Fruit fly (Drosophila melanogaster) whole organism, embryonic: ENCODE measurements around the gene Ctr1B.

ENCODE experiments used
- B-H1 ChIP-seq: fragments of 200-800 bp; sonication (Bioruptor generic); IDR thresholded peaks from 3 replicates; pipeline ENCODE4 v1.3.6; 2022; ENCODE audit warnings: missing biosample characterization, missing genetic modification characterization
- BEAF-32 ChIP-seq: fragments of 200-800 bp; sonication (Bioruptor generic); optimal IDR thresholded peaks from 3 replicates; lab custom pipeline; 2017; ENCODE audit warnings: missing biosample characterization, missing genetic modification characterization, mild to moderate bottlenecking, moderate library complexity, missing genetic modification reagents
- CG10147 ChIP-seq: fragments of 200-800 bp; sonication (Bioruptor generic); optimal IDR thresholded peaks from 2 replicates; lab custom pipeline; 2019; ENCODE audit warnings: missing biosample characterization, mild to moderate bottlenecking, missing genetic modification characterization, moderate library complexity
- CG1024 ChIP-seq: fragments of 200-800 bp; sonication (Bioruptor generic); IDR thresholded peaks from 2 replicates; pipeline ENCODE4 v1.3.6; 2022; ENCODE audit warnings: missing biosample characterization, missing genetic modification characterization
- CG11456 ChIP-seq: fragments of 200-800 bp; sonication (Bioruptor generic); IDR thresholded peaks from 3 replicates; pipeline ENCODE4 v1.3.6; 2022; ENCODE audit warnings: missing biosample characterization, missing genetic modification characterization
- CG13775 ChIP-seq: fragments of 200-800 bp; sonication (Bioruptor generic); optimal IDR thresholded peaks from 3 replicates; lab custom pipeline; 2017; ENCODE audit warnings: missing biosample characterization, mild to moderate bottlenecking, missing genetic modification characterization
- CG15514 ChIP-seq: fragments of 200-800 bp; sonication (Bioruptor generic); optimal IDR thresholded peaks from 3 replicates; lab custom pipeline; 2017; ENCODE audit warnings: missing biosample characterization, missing genetic modification characterization, mild to moderate bottlenecking, moderate library complexity, missing genetic modification reagents
- CG1603 ChIP-seq: fragments of 200-800 bp; sonication (Bioruptor generic); optimal IDR thresholded peaks from 2 replicates; lab custom pipeline; 2019; ENCODE audit warnings: missing biosample characterization, mild to moderate bottlenecking, missing genetic modification characterization, moderate library complexity
- CG17361 ChIP-seq: fragments of 200-800 bp; sonication (Bioruptor generic); IDR thresholded peaks from 3 replicates; pipeline ENCODE4 v1.3.6; 2022; ENCODE audit warnings: missing biosample characterization, missing genetic modification characterization
- CG17829 ChIP-seq: fragments of 200-800 bp; optimal IDR thresholded peaks from 2 replicates; lab custom pipeline; 2019; ENCODE audit warnings: missing biosample characterization, mild to moderate bottlenecking, missing genetic modification characterization, moderate library complexity
- CG32772 ChIP-seq: fragments of 200-800 bp; sonication (Bioruptor generic); IDR thresholded peaks from 2 replicates; pipeline ENCODE4 v1.3.6; 2022; ENCODE audit warnings: missing biosample characterization, missing genetic modification characterization
- CG33213 ChIP-seq: fragments of 200-800 bp; sonication (Bioruptor generic); optimal IDR thresholded peaks from 3 replicates; lab custom pipeline; 2016; ENCODE audit warnings: missing biosample characterization, missing genetic modification characterization
- CG3407 ChIP-seq: fragments of 200-800 bp; sonication (Bioruptor generic); optimal IDR thresholded peaks from 2 replicates; lab custom pipeline; 2018; ENCODE audit warnings: missing biosample characterization, mild to moderate bottlenecking, missing genetic modification characterization
- CG34376 ChIP-seq: fragments of 200-800 bp; sonication (Bioruptor generic); optimal IDR thresholded peaks from 2 replicates; lab custom pipeline; 2018; ENCODE audit warnings: missing biosample characterization, mild to moderate bottlenecking, missing genetic modification characterization
- CG4328 ChIP-seq: fragments of 200-800 bp; sonication (Bioruptor generic); optimal IDR thresholded peaks from 3 replicates; lab custom pipeline; 2017; ENCODE audit warnings: missing biosample characterization, missing genetic modification reagents, missing genetic modification characterization
- CG5953 ChIP-seq: fragments of 200-800 bp; sonication (Bioruptor generic); IDR thresholded peaks from 2 replicates; pipeline ENCODE4 v1.3.6; 2022; ENCODE audit warnings: missing biosample characterization, missing genetic modification characterization
- CG7357 ChIP-seq: fragments of 200-800 bp; sonication (Bioruptor generic); IDR thresholded peaks from 3 replicates; pipeline ENCODE4 v1.3.6; 2022; ENCODE audit warnings: missing biosample characterization, missing genetic modification characterization
- Doc3 ChIP-seq: fragments of 200-800 bp; sonication (Bioruptor generic); IDR thresholded peaks from 3 replicates; pipeline ENCODE4 v1.3.6; 2022; ENCODE audit warnings: missing biosample characterization, missing genetic modification characterization; ENCODE audit not compliant: partially characterized antibody
- HmgD ChIP-seq: fragments of 200-800 bp; sonication (Bioruptor generic); optimal IDR thresholded peaks from 3 replicates; lab custom pipeline; 2016; ENCODE audit warnings: missing biosample characterization, missing genetic modification characterization
- Hr51 ChIP-seq, 2 experiments: fragments of 200-800 bp; sonication (Bioruptor generic); optimal IDR thresholded peaks; 2 replicates in 1 of 2; 3 replicates in 1 of 2; lab custom pipeline; 2016 to 2018; ENCODE audit warnings: missing biosample characterization in 2 of 2, missing genetic modification characterization in 2 of 2, mild to moderate bottlenecking in 1 of 2, moderate library complexity in 1 of 2
- NC2α ChIP-seq: fragments of 200-800 bp; sonication (Bioruptor generic); optimal IDR thresholded peaks from 2 replicates; lab custom pipeline; 2016; ENCODE audit warnings: missing biosample characterization, missing genetic modification characterization
- Ravus ChIP-seq: fragments of 200-800 bp; sonication (Bioruptor generic); IDR thresholded peaks from 2 replicates; pipeline ENCODE4 v1.3.6; 2022; ENCODE audit warnings: missing biosample characterization, missing genetic modification characterization
- Sin3A ChIP-seq: fragments of >200 bp; optimal IDR thresholded peaks from 2 replicates; lab custom pipeline; 2018
- Sox100B ChIP-seq: fragments of 200-800 bp; sonication (Bioruptor generic); optimal IDR thresholded peaks from 3 replicates; lab custom pipeline; 2018; ENCODE audit warnings: missing biosample characterization, mild to moderate bottlenecking, missing genetic modification characterization
- Taf1 ChIP-seq: fragments of 200-800 bp; sonication (Bioruptor generic); IDR thresholded peaks from 2 replicates; pipeline ENCODE4 v1.3.6; 2022; ENCODE audit warnings: missing biosample characterization, missing genetic modification characterization
- ase ChIP-seq: fragments of 200-800 bp; sonication (Bioruptor generic); IDR thresholded peaks from 3 replicates; pipeline ENCODE4 v1.3.6; 2022; ENCODE audit warnings: missing biosample characterization, missing genetic modification characterization
- ato ChIP-seq: fragments of 200-800 bp; sonication (Bioruptor generic); IDR thresholded peaks from 2 replicates; pipeline ENCODE4 v1.3.6; 2022; ENCODE audit warnings: missing biosample characterization, missing genetic modification characterization; ENCODE audit not compliant: partially characterized antibody
- cg ChIP-seq: fragments of 200-800 bp; sonication (Bioruptor generic); optimal IDR thresholded peaks from 3 replicates; lab custom pipeline; 2019; ENCODE audit warnings: missing biosample characterization, mild to moderate bottlenecking, missing genetic modification characterization, moderate library complexity
- chif ChIP-seq, 2 experiments: fragments of 200-800 bp; sonication (Bioruptor generic); optimal IDR thresholded peaks; 3 replicates each; lab custom pipeline; 2016; ENCODE audit warnings: missing biosample characterization in 2 of 2, missing genetic modification characterization in 2 of 2
- ci ChIP-seq: fragments of 200-800 bp; sonication (Bioruptor generic); IDR thresholded peaks from 3 replicates; pipeline ENCODE4 v1.3.6; 2022; ENCODE audit warnings: missing biosample characterization, missing genetic modification characterization
- cwo ChIP-seq: fragments of 200-800 bp; sonication (Bioruptor generic); optimal IDR thresholded peaks from 3 replicates; lab custom pipeline; 2017; ENCODE audit warnings: missing biosample characterization, missing genetic modification characterization, mild to moderate bottlenecking, moderate library complexity, missing genetic modification reagents
- emc ChIP-seq: fragments of 200-800 bp; sonication (Bioruptor generic); optimal IDR thresholded peaks from 2 replicates; lab custom pipeline; 2016; ENCODE audit warnings: missing biosample characterization, missing genetic modification characterization
- fd96Cb ChIP-seq: fragments of 200-800 bp; sonication (Bioruptor generic); optimal IDR thresholded peaks from 2 replicates; lab custom pipeline; 2018; ENCODE audit warnings: missing biosample characterization, mild to moderate bottlenecking, missing genetic modification characterization, moderate library complexity
- gsb-n ChIP-seq: fragments of 200-800 bp; sonication (Bioruptor generic); optimal IDR thresholded peaks from 3 replicates; lab custom pipeline; 2018; ENCODE audit warnings: missing biosample characterization, mild to moderate bottlenecking, missing genetic modification characterization
- knrl ChIP-seq: fragments of 200-800 bp; sonication (Bioruptor generic); IDR thresholded peaks from 3 replicates; pipeline ENCODE4 v1.3.6; 2022; ENCODE audit warnings: missing biosample characterization, missing genetic modification characterization; ENCODE audit not compliant: partially characterized antibody
- lab ChIP-seq: fragments of 200-800 bp; sonication (Bioruptor generic); optimal IDR thresholded peaks from 3 replicates; lab custom pipeline; 2017; ENCODE audit warnings: missing biosample characterization, missing genetic modification characterization, mild to moderate bottlenecking, moderate library complexity, missing genetic modification reagents
- lov ChIP-seq, 2 experiments: fragments of 200-800 bp in 1 of 2; fragments of >200 bp in 1 of 2; sonication (Bioruptor generic) in 1 of 2; IDR thresholded peaks in 1 of 2; optimal IDR thresholded peaks in 1 of 2; 2 replicates in 1 of 2; 3 replicates in 1 of 2; pipeline versions ENCODE4 v1.3.6 to Lab custom; 2017 to 2022; ENCODE audit warnings: missing biosample characterization in 1 of 2, missing genetic modification characterization in 1 of 2
- nerfin-1 ChIP-seq: fragments of 200-800 bp; sonication (Bioruptor generic); optimal IDR thresholded peaks from 3 replicates; lab custom pipeline; 2019; ENCODE audit warnings: missing biosample characterization, mild to moderate bottlenecking, missing genetic modification characterization, moderate library complexity
- org-1 ChIP-seq: fragments of 200-800 bp; sonication (Bioruptor generic); optimal IDR thresholded peaks from 2 replicates; lab custom pipeline; 2017; ENCODE audit warnings: missing biosample characterization, missing genetic modification characterization
- pfk ChIP-seq: fragments of 200-800 bp; sonication (Bioruptor generic); optimal IDR thresholded peaks from 2 replicates; lab custom pipeline; 2018; ENCODE audit warnings: missing biosample characterization, mild to moderate bottlenecking, missing genetic modification characterization, moderate library complexity
- pum ChIP-seq: fragments of 200-800 bp; sonication (Bioruptor generic); optimal IDR thresholded peaks from 2 replicates; lab custom pipeline; 2016; ENCODE audit warnings: missing biosample characterization, missing genetic modification characterization
- pzg ChIP-seq: fragments of 200-800 bp; sonication (Bioruptor generic); optimal IDR thresholded peaks from 3 replicates; lab custom pipeline; 2018; ENCODE audit warnings: missing biosample characterization, mild to moderate bottlenecking, missing genetic modification characterization, moderate library complexity
- run ChIP-seq: fragments of 200-800 bp; sonication (Bioruptor generic); optimal IDR thresholded peaks from 3 replicates; lab custom pipeline; 2018; ENCODE audit warnings: missing biosample characterization, mild to moderate bottlenecking, missing genetic modification characterization
- sc ChIP-seq, 3 experiments: fragments of >200 bp in 2 of 3; fragments of 200-800 bp in 1 of 3; sonication (Bioruptor generic) in 1 of 3; optimal IDR thresholded peaks; 2 replicates in 2 of 3; 3 replicates in 1 of 3; lab custom pipeline; 2017; ENCODE audit warnings: mild to moderate bottlenecking in 1 of 3, missing biosample characterization in 1 of 3, missing genetic modification characterization in 1 of 3, missing genetic modification reagents in 1 of 3
- slou ChIP-seq: fragments of 200-800 bp; sonication (Bioruptor generic); optimal IDR thresholded peaks from 3 replicates; lab custom pipeline; 2016; ENCODE audit warnings: missing biosample characterization, missing genetic modification characterization
- tll ChIP-seq, 2 experiments: fragments of 200-800 bp in 1 of 2; fragments of >200 bp in 1 of 2; sonication (Bioruptor generic) in 1 of 2; optimal IDR thresholded peaks; 2 replicates each; lab custom pipeline; 2017 to 2019; ENCODE audit warnings: missing biosample characterization in 2 of 2, missing genetic modification characterization in 2 of 2, mild to moderate bottlenecking in 1 of 2, moderate library complexity in 1 of 2
- wek ChIP-seq: fragments of 200-800 bp; sonication (Bioruptor generic); optimal IDR thresholded peaks from 3 replicates; lab custom pipeline; 2018; ENCODE audit warnings: missing biosample characterization, mild to moderate bottlenecking, missing genetic modification characterization, moderate library complexity
- z ChIP-seq: fragments of 200-800 bp; sonication (Bioruptor generic); IDR thresholded peaks from 3 replicates; pipeline ENCODE4 v1.3.6; 2022; ENCODE audit warnings: missing biosample characterization, missing genetic modification characterization
- zfh1 ChIP-seq: fragments of 200-800 bp; sonication (Bioruptor generic); IDR thresholded peaks from 3 replicates; pipeline ENCODE4 v1.3.6; 2022; ENCODE audit warnings: missing biosample characterization, missing genetic modification characterization

Ctr1B gene

dm6 chr3R:8355579-8355978 is 38.2 kb downstream of the Ctr1B start (continued):
- TF ChIP-seq ato (GFP tag; lab: Robert Waterston, UW) (no peak), chif (GFP tag; optimal IDR thresholded peaks at IDR 0.05; lab: Kevin White, UChicago) (peak; percentile 90 to 91), nerfin-1 (peak; percentile 83), org-1 (GFP tag; lab: Kevin White, UChicago) (peak; percentile 93), lab (GFP tag; lab: Kevin White, UChicago) (peak; percentile 98), cwo (GFP tag; lab: Kevin White, UChicago) (peak; percentile 97), gsb-n (peak; percentile 83), cg (GFP tag; lab: Kevin White, UChicago) (no peak), CG10147 (GFP tag; lab: Kevin White, UChicago) (peak; percentile 97), CG7357 (GFP tag; lab: Robert Waterston, UW) (peak; percentile 78; the same call in 2 of the 3 replicates), wek (peak; percentile 75), zfh1 (GFP tag; lab: Robert Waterston, UW) (peak; percentile 93), Sox100B (GFP tag; lab: Kevin White, UChicago) (peak; percentile 86), CG5953 (GFP tag; lab: Robert Waterston, UW) (peak; percentile 90), pfk (GFP tag; lab: Kevin White, UChicago) (no peak), CG17361 (GFP tag; lab: Robert Waterston, UW) (peak; percentile 83), NC2α (GFP tag; lab: Kevin White, UChicago) (peak; percentile 84), Taf1 (peak; percentile 94), slou (GFP tag; lab: Kevin White, UChicago) (peak; percentile 92), CG33213 (GFP tag; lab: Kevin White, UChicago) (peak; percentile 96), z (GFP tag; lab: Robert Waterston, UW) (no peak), fd96Cb (tag; lab: Kevin White, UChicago) (peak; percentile 90), CG11456 (GFP tag; lab: Robert Waterston, UW) (peak; percentile 95), CG1024 (GFP tag; lab: Robert Waterston, UW) (peak; percentile 73), Ravus (GFP tag; lab: Robert Waterston, UW) (peak; percentile 91), CG3407 (GFP tag; lab: Kevin White, UChicago) (peak; percentile 87), Sin3A (lab: Kevin White, UChicago) (no peak), sc (optimal IDR thresholded peaks at IDR 0.05; lab: Kevin White, UChicago) (no peak), sc (GFP tag; optimal IDR thresholded peaks at IDR 0.05; lab: Kevin White, UChicago) (peak; percentile 69), CG32772 (GFP tag; lab: Robert Waterston, UW) (peak; percentile 93), ase (GFP tag; lab: Robert Waterston, UW) (peak; percentile 93), CG13775 (GFP tag; lab: Kevin White, UChicago) (peak; percentile 94), CG17829 (tag; lab: Kevin White, UChicago) (peak; percentile 88), run (tag; lab: Kevin White, UChicago) (peak; percentile 88), BEAF-32 (GFP tag; lab: Kevin White, UChicago) (no peak), Hr51 (GFP tag; optimal IDR thresholded peaks at IDR 0.05; lab: Kevin White, UChicago) (peak; percentile 94 to 97), knrl (GFP tag; lab: Robert Waterston, UW) (no peak), ci (peak; percentile 96), Doc3 (GFP tag; lab: Robert Waterston, UW) (no peak), pum (GFP tag; lab: Kevin White, UChicago) (peak; percentile 94), emc (GFP tag; lab: Kevin White, UChicago) (peak; percentile 93), lov (optimal IDR thresholded peaks at IDR 0.05; lab: Kevin White, UChicago) (no peak), lov (GFP tag; IDR thresholded peaks at IDR 0.05; lab: Robert Waterston, UW) (peak; percentile 63; the same call in 2 of the 3 replicates), HmgD (peak; percentile 94), B-H1 (GFP tag; lab: Robert Waterston, UW) (peak; percentile 92), tll (GFP tag; optimal IDR thresholded peaks at IDR 0.05; lab: Kevin White, UChicago) (no peak), CG1603 (tag; lab: Kevin White, UChicago) (peak; percentile 96), CG15514 (peak; percentile 92), pzg (peak; percentile 27), CG4328 (GFP tag; lab: Kevin White, UChicago) (peak; percentile 68), CG34376 (GFP tag; lab: Kevin White, UChicago) (peak; percentile 95)
